Worm (Caenorhabditis elegans): ENCODE measurements around the gene F41H8.1.

Gene F41H8.1

DNA sequence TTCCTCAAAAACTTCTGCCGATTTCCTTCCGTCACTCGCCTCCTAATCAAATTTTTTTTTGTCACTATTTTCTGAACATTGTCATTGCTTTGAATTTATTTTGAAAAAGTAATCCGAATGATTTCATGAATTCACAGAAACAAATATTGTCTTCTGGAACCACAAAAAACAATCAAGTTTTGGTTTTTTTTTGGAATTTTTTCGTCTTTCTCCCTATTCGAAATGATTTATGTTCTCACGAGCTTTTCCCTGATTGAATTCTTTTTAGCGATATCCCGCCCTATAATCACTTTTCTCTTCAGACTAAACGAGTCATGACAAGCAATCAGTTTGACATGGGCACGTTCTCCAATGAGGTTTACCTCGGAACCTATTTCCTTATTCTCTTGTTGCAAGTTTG lies at the start of gene F41H8.1:
TSS of gene F41H8.1 (plus strand) at position 301 of the 400 bp plus-strand sequence.
- TF ChIP-seq skn-1 (tag; optimal IDR thresholded peaks at IDR 0.05) (no peak), C04F5.9 (tag; optimal IDR thresholded peaks at IDR 0.05) (no peak), aha-1 (tag; optimal IDR thresholded peaks at IDR 0.05) (no peak), nhr-20 (tag; optimal IDR thresholded peaks at IDR 0.05) (no peak), ztf-4 (tag; optimal IDR thresholded peaks at IDR 0.05) (no peak), lir-3 (tag; optimal IDR thresholded peaks at IDR 0.05; ENCODE audit: poor library complexity) (no peak), ama-1 (optimal IDR thresholded peaks at IDR 0.05) (no peak), ets-5 (GFP tag; IDR thresholded peaks at IDR 0.05) (no peak), lin-13 (GFP tag; optimal IDR thresholded peaks at IDR 0.05) (no peak), nhr-237 (tag; optimal IDR thresholded peaks at IDR 0.05) (no peak), nhr-76 (tag; optimal IDR thresholded peaks at IDR 0.05) (no peak), sptf-1 (tag; optimal IDR thresholded peaks at IDR 0.05) (no peak), fkh-4 (tag; optimal IDR thresholded peaks at IDR 0.05; ENCODE audit: borderline replicate concordance) (no peak), rnt-1 (tag; optimal IDR thresholded peaks at IDR 0.05) (no peak), snu-23 (GFP tag; optimal IDR thresholded peaks at IDR 0.05) (no peak)

DNA sequence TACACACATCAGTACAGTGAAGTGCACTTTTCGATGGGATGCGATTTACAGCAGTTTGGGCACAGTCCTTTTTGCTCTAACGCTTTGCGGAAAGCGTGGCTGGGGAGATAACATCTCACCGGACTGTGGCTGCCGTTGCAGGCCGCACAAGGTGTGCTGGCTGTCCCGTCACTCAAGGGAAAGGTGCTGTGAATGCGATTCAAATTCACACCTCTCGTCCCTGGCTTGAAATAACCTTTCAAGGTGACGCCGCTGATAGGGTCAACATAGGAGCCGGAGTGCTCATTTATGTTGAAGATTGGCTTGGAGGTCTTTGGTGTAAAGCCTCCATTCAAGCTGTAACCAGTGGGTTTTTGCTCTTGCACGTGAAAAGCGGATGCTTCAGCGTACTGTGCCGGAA lies 39.4 kb upstream of the F41H8.1 start:
- no peak for TF ChIP-seq aly-2 (tag; optimal IDR thresholded peaks at IDR 0.05)
- TF ChIP-seq ceh-8 (GFP tag; optimal IDR thresholded peaks at IDR 0.05): no peak
- no peak for TF ChIP-seq C16A3.4 (tag; optimal IDR thresholded peaks at IDR 0.05)
- no peak for TF ChIP-seq unc-30 (tag; optimal IDR thresholded peaks at IDR 0.05)
- no peak for TF ChIP-seq elt-2 (tag; optimal IDR thresholded peaks at IDR 0.05)
- TF ChIP-seq sptf-1 (tag; optimal IDR thresholded peaks at IDR 0.05): no peak
- no peak for TF ChIP-seq dpl-1 (GFP tag; optimal IDR thresholded peaks at IDR 0.05)
- no peak for TF ChIP-seq nhr-237 (tag; optimal IDR thresholded peaks at IDR 0.05)
- no peak for TF ChIP-seq ces-1 (GFP tag; optimal IDR thresholded peaks at IDR 0.05)

DNA sequence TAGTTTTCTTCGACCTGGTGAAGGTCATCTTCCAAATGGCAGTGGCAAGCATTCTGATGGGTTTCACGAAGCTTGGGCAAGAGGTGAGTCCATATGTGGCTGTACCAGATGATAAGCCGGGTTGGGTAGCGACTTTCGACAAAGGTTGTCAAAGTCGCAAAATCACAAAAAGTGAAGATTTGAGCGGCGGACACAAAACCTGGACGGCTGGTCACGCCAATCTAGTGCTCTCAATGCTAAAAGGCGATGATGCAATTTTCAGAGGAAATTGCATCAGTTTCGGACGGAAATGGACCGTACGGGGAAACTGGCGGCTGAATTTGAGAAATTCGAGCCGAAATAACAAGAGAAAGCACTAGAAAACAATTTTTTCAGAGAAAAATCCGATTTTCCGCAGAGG lies 36.2 kb upstream of the F41H8.1 start:
- no peak for TF ChIP-seq fkh-4 (tag; optimal IDR thresholded peaks at IDR 0.05; ENCODE audit: borderline replicate concordance)
- no peak for TF ChIP-seq unc-30 (tag; optimal IDR thresholded peaks at IDR 0.05)
- no peak for TF ChIP-seq vab-15 (tag; optimal IDR thresholded peaks at IDR 0.05)
- TF ChIP-seq lin-13 (GFP tag; optimal IDR thresholded peaks at IDR 0.05): no peak
- TF ChIP-seq ets-5 (GFP tag; IDR thresholded peaks at IDR 0.05): no peak
- TF ChIP-seq F16B12.6 (tag; optimal IDR thresholded peaks at IDR 0.05): no peak
- no peak for TF ChIP-seq lir-3 (tag; optimal IDR thresholded peaks at IDR 0.05; ENCODE audit: poor library complexity)
- TF ChIP-seq grh-1 (GFP tag; IDR thresholded peaks at IDR 0.05): no peak
- no peak for TF ChIP-seq irx-1 (tag; optimal IDR thresholded peaks at IDR 0.05)
- no peak for TF ChIP-seq ces-1 (GFP tag; optimal IDR thresholded peaks at IDR 0.05)
- no peak for TF ChIP-seq pag-3 (tag; optimal IDR thresholded peaks at IDR 0.05; ENCODE audit: borderline replicate concordance, insufficient read depth)
- TF ChIP-seq ceh-63 (GFP tag; optimal IDR thresholded peaks at IDR 0.05): no peak
- no peak for TF ChIP-seq sox-4 (tag; optimal IDR thresholded peaks at IDR 0.05)
- no peak for TF ChIP-seq pax-3 (tag; optimal IDR thresholded peaks at IDR 0.05)
- TF ChIP-seq ztf-11 (tag; optimal IDR thresholded peaks at IDR 0.05): no peak
- TF ChIP-seq elt-2 (tag; optimal IDR thresholded peaks at IDR 0.05): no peak
- TF ChIP-seq mep-1 (tag; optimal IDR thresholded peaks at IDR 0.05): no peak
- TF ChIP-seq unc-62 (GFP tag; optimal IDR thresholded peaks at IDR 0.05): no peak

DNA sequence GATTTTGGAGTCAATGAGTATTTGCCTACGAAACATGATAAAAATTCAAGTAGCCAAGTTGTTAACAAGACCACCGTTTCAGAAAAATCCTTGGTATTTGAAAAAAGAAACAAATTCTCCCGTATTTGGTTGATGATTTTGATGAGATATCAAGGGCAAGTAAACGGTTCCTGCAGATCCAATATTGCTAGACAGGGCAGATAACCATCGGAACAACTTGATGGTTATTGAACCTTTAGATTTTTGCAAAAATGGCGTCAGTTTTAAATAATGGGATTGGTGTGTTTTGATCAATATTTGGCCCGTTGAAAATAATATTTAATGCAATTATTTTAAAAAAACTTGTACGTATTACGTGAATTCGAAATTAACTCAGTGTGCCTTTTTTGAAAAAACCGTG lies 33.2 kb upstream of the F41H8.1 start:
- TF ChIP-seq lin-14 (GFP tag; optimal IDR thresholded peaks at IDR 0.05): peak; percentile 53
- TF ChIP-seq nhr-85 (tag): peak; percentile 51
- no peak for TF ChIP-seq skn-1 (tag; optimal IDR thresholded peaks at IDR 0.05)

DNA sequence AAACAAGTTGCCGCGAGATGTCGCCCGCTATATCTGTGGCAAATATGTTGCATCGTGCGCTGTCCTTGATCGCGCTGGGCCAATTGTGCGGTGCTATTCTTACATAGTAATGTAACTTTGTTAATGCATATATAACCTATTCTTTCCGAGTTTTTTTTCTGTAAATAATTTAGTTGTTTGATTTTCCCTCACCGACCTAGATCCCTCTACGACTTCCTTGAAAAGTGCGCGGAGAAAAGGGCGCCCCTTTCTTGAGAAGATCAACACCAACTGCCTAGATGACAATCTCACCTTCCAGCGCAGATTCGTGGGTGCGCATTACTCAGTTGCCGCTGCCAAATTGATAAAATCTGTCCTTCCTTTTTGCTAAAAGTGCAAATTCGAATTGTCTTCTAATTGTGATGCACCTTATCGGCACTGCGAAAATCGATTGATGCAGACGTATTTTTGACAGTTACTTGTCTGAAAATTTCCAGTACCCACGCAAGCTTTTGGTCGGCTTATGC lies 31.9 kb upstream of the F41H8.1 start:
- no peak for TF ChIP-seq ama-1 (optimal IDR thresholded peaks at IDR 0.05)
- no peak for TF ChIP-seq hlh-4 (tag; optimal IDR thresholded peaks at IDR 0.05)
- TF ChIP-seq unc-62 (GFP tag; optimal IDR thresholded peaks at IDR 0.05): no peak
- no peak for TF ChIP-seq efl-1 (optimal IDR thresholded peaks at IDR 0.05)
- peak in 1 of 2 experiments; percentile 68 for TF ChIP-seq efl-1 (GFP tag; optimal IDR thresholded peaks at IDR 0.05 in 1 of 2)
- TF ChIP-seq hlh-17 (GFP tag; optimal IDR thresholded peaks at IDR 0.05; ENCODE audit: borderline replicate concordance): no peak
- TF ChIP-seq fkh-10 (GFP tag; optimal IDR thresholded peaks at IDR 0.05): no peak
- peak; percentile 74 for TF ChIP-seq lin-14 (GFP tag; optimal IDR thresholded peaks at IDR 0.05)
- no peak for TF ChIP-seq irx-1 (tag; optimal IDR thresholded peaks at IDR 0.05)
- no peak for TF ChIP-seq lin-35 (GFP tag; optimal IDR thresholded peaks at IDR 0.05)
- no peak for TF ChIP-seq nhr-47 (tag; optimal IDR thresholded peaks at IDR 0.05)
- no peak for TF ChIP-seq lin-15B (tag; optimal IDR thresholded peaks at IDR 0.05)
- TF ChIP-seq jun-1 (tag; optimal IDR thresholded peaks at IDR 0.05): no peak
- TF ChIP-seq Y116A8C.19 (tag; optimal IDR thresholded peaks at IDR 0.05; ENCODE audit: borderline replicate concordance): no peak
- TF ChIP-seq pqm-1 (tag; optimal IDR thresholded peaks at IDR 0.05): no peak
- TF ChIP-seq lir-3 (tag; optimal IDR thresholded peaks at IDR 0.05; ENCODE audit: poor library complexity): no peak
- TF ChIP-seq ets-5 (GFP tag; IDR thresholded peaks at IDR 0.05): no peak

Measured in whole organism, L1 larva.